Worm (Caenorhabditis elegans) whole organism, L4 larva: ENCODE data around the gene C35A5.4.

Experiments used
- F26F4.8 ChIP-seq: fragments of 200-800 bp; sonication (Bioruptor generic); conservative IDR thresholded peaks from 2 replicates; pipeline ENCODE4 v1.3.6; 2022; ENCODE audit warnings: missing genetic modification characterization, missing compliant biosample characterization
- F37D6.2 ChIP-seq: sonication (generic microtip); optimal IDR thresholded peaks from 2 replicates; lab custom pipeline; 2016; ENCODE audit warnings: mild to moderate bottlenecking, missing genetic modification characterization, missing compliant biosample characterization
- F49E8.2 ChIP-seq: sonication (generic microtip); optimal IDR thresholded peaks from 2 replicates; lab custom pipeline; 2016; ENCODE audit warnings: missing compliant biosample characterization, mild to moderate bottlenecking, missing genetic modification characterization, borderline replicate concordance
- T20F7.1 ChIP-seq: fragments of 200-800 bp; sonication (Bioruptor generic); optimal IDR thresholded peaks from 2 replicates; lab custom pipeline; 2018; ENCODE audit warnings: mild to moderate bottlenecking, missing genetic modification characterization, missing compliant biosample characterization
- T26A8.4 ChIP-seq: fragments of 200-800 bp; sonication (Bioruptor generic); IDR thresholded peaks from 2 replicates; pipeline ENCODE4 v1.3.6; 2022; ENCODE audit warnings: missing genetic modification characterization, missing compliant biosample characterization
- Y105C5A.15 ChIP-seq: fragments of 200-800 bp; sonication (Bioruptor generic); IDR thresholded peaks from 2 replicates; pipeline ENCODE4 v1.3.6; 2022; ENCODE audit warnings: missing genetic modification characterization, missing compliant biosample characterization
- Y5F2A.4 ChIP-seq: fragments of 200-800 bp; sonication (Bioruptor generic); optimal IDR thresholded peaks from 2 replicates; lab custom pipeline; 2018; ENCODE audit warnings: mild to moderate bottlenecking, missing genetic modification characterization, missing compliant biosample characterization
- Y75B8A.6 ChIP-seq: fragments of 200-800 bp; sonication (Bioruptor generic); IDR thresholded peaks from 2 replicates; pipeline ENCODE4 v1.3.6; 2022; ENCODE audit warnings: missing genetic modification reagents, missing genetic modification characterization, missing compliant biosample characterization
- ZK546.5 ChIP-seq, 2 experiments: sonication (generic microtip); optimal IDR thresholded peaks; 2 replicates each; lab custom pipeline; 2017; ENCODE audit warnings: missing biosample characterization in 2 of 2, missing genetic modification characterization in 2 of 2
- aha-1 ChIP-seq: fragments of 150-350 bp; peaks from one replicate; lab custom pipeline; 2014; ENCODE audit warnings: missing biosample characterization, missing genetic modification characterization
- aly-2 ChIP-seq: sonication (generic microtip); optimal IDR thresholded peaks from 2 replicates; lab custom pipeline; 2018; ENCODE audit warnings: missing biosample characterization, missing genetic modification characterization
- ceh-32 ChIP-seq: sonication (generic microtip); optimal IDR thresholded peaks from 2 replicates; lab custom pipeline; 2016; ENCODE audit warnings: mild to moderate bottlenecking, missing genetic modification characterization, missing compliant biosample characterization; ENCODE audit not compliant: poor library complexity
- cey-2 ChIP-seq: sonication (generic microtip); optimal IDR thresholded peaks from 3 replicates; lab custom pipeline; 2017; ENCODE audit warnings: missing genetic modification characterization, mild to moderate bottlenecking, missing compliant biosample characterization, antibody characterized with exemption, borderline replicate concordance; ENCODE audit not compliant: insufficient read depth
- daf-16 ChIP-seq, 3 experiments: sonication (generic microtip); optimal IDR thresholded peaks; 2 replicates each; lab custom pipeline; 2016 to 2017; ENCODE audit warnings: missing genetic modification characterization in 3 of 3, missing genetic modification reagents in 3 of 3, mild to moderate bottlenecking in 2 of 3, missing compliant biosample characterization in 2 of 3, missing biosample characterization in 1 of 3, moderate library complexity in 1 of 3
- dmd-6 ChIP-seq: fragments of 200-800 bp; sonication (Bioruptor generic); IDR thresholded peaks from 2 replicates; pipeline ENCODE4 v1.3.6; 2022; ENCODE audit warnings: missing genetic modification reagents, missing genetic modification characterization, missing compliant biosample characterization
- dpl-1 ChIP-seq: fragments of 150-350 bp; optimal IDR thresholded peaks from 2 replicates; lab custom pipeline; 2014; ENCODE audit warnings: missing biosample characterization, missing genetic modification reagents, missing genetic modification characterization
- duxl-1 ChIP-seq: sonication (generic microtip); optimal IDR thresholded peaks from 2 replicates; lab custom pipeline; 2016; ENCODE audit warnings: mild to moderate bottlenecking, missing genetic modification characterization, moderate library complexity, missing compliant biosample characterization; ENCODE audit not compliant: poor library complexity
- dve-1 ChIP-seq: sonication (generic microtip); optimal IDR thresholded peaks from 2 replicates; lab custom pipeline; 2017; ENCODE audit warnings: antibody characterized with exemption, mild to moderate bottlenecking, missing genetic modification characterization, missing compliant biosample characterization; ENCODE audit not compliant: insufficient read depth
- fkh-10 ChIP-seq: fragments of 150-350 bp; optimal IDR thresholded peaks from 2 replicates; lab custom pipeline; 2014; ENCODE audit warnings: missing biosample characterization, missing genetic modification reagents, missing genetic modification characterization
- hlh-11 ChIP-seq: fragments of 200-800 bp; sonication (Bioruptor generic); optimal IDR thresholded peaks from 2 replicates; lab custom pipeline; 2018; ENCODE audit warnings: mild to moderate bottlenecking, missing genetic modification characterization, missing compliant biosample characterization
- hlh-30 ChIP-seq: sonication (generic microtip); optimal IDR thresholded peaks from 2 replicates; lab custom pipeline; 2017; ENCODE audit warnings: antibody characterized with exemption, mild to moderate bottlenecking, missing genetic modification characterization, missing compliant biosample characterization; ENCODE audit not compliant: insufficient read depth
- hmg-1.1 ChIP-seq: fragments of 200-800 bp; sonication (Bioruptor generic); IDR thresholded peaks from 2 replicates; pipeline ENCODE4 v1.3.6; 2022; ENCODE audit warnings: missing genetic modification reagents, missing genetic modification characterization, missing compliant biosample characterization
- jun-1 ChIP-seq: fragments of 150-350 bp; optimal IDR thresholded peaks from 2 replicates; lab custom pipeline; 2014; ENCODE audit warnings: missing biosample characterization, missing genetic modification reagents, missing genetic modification characterization
- lin-13 ChIP-seq: fragments of 150-350 bp; optimal IDR thresholded peaks from 2 replicates; lab custom pipeline; 2014; ENCODE audit warnings: missing biosample characterization, missing genetic modification reagents, missing genetic modification characterization
- lin-15B ChIP-seq: fragments of 150-350 bp; sonication (generic microtip); optimal IDR thresholded peaks from 3 replicates; lab custom pipeline; 2014; ENCODE audit warnings: missing biosample characterization, missing genetic modification characterization
- lin-38 ChIP-seq: fragments of 200-800 bp; sonication (Bioruptor generic); IDR thresholded peaks from 2 replicates; pipeline ENCODE4 v1.3.6; 2022; ENCODE audit warnings: missing genetic modification reagents, missing genetic modification characterization, missing compliant biosample characterization
- lsy-2 ChIP-seq, 2 experiments: fragments of 150-350 bp in 1 of 2; sonication (generic microtip) in 1 of 2; optimal IDR thresholded peaks; 2 replicates each; lab custom pipeline; 2014 to 2017; ENCODE audit warnings: missing biosample characterization in 2 of 2, missing genetic modification characterization in 2 of 2
- mdl-1 ChIP-seq, 2 experiments: fragments of 150-350 bp in 1 of 2; sonication (generic microtip) in 1 of 2; optimal IDR thresholded peaks; 2 replicates each; lab custom pipeline; 2014 to 2017; ENCODE audit warnings: missing biosample characterization in 2 of 2, missing genetic modification characterization in 2 of 2
- nhr-237 ChIP-seq: sonication (generic microtip); optimal IDR thresholded peaks from 2 replicates; lab custom pipeline; 2017; ENCODE audit warnings: missing biosample characterization, missing genetic modification characterization
- nhr-25 ChIP-seq: sonication (generic microtip); optimal IDR thresholded peaks from 2 replicates; lab custom pipeline; 2017; ENCODE audit warnings: missing genetic modification characterization, mild to moderate bottlenecking, missing compliant biosample characterization, antibody characterized with exemption, moderate library complexity, borderline replicate concordance; ENCODE audit not compliant: insufficient read depth
- nhr-28 ChIP-seq: fragments of 150-350 bp; optimal IDR thresholded peaks from 2 replicates; lab custom pipeline; 2014; ENCODE audit warnings: missing biosample characterization, missing genetic modification characterization
- nhr-76 ChIP-seq: fragments of 150-350 bp; optimal IDR thresholded peaks from 2 replicates; lab custom pipeline; 2014; ENCODE audit warnings: missing biosample characterization, missing genetic modification characterization
- pqm-1 ChIP-seq: sonication (generic microtip); optimal IDR thresholded peaks from 2 replicates; lab custom pipeline; 2017; ENCODE audit warnings: missing biosample characterization, missing genetic modification characterization
- saeg-2 ChIP-seq: fragments of 200-800 bp; sonication (Bioruptor generic); IDR thresholded peaks from 2 replicates; pipeline ENCODE4 v1.3.6; 2022; ENCODE audit warnings: missing genetic modification reagents, missing genetic modification characterization, missing compliant biosample characterization
- spr-3 ChIP-seq: fragments of 200-800 bp; sonication (Bioruptor generic); optimal IDR thresholded peaks from 2 replicates; lab custom pipeline; 2018; ENCODE audit warnings: mild to moderate bottlenecking, missing genetic modification characterization, missing compliant biosample characterization
- unc-39 ChIP-seq: sonication (generic microtip); optimal IDR thresholded peaks from 2 replicates; lab custom pipeline; 2017; ENCODE audit warnings: missing biosample characterization, missing genetic modification characterization
- unc-62 ChIP-seq, 3 experiments: fragments of 150-350 bp in 1 of 3; sonication (generic microtip); optimal IDR thresholded peaks in 2 of 3; peaks in 1 of 3; 1 replicate in 1 of 3; 2 replicates in 2 of 3; lab custom pipeline; 2014 to 2017; ENCODE audit warnings: missing biosample characterization in 3 of 3, missing genetic modification characterization in 3 of 3, missing genetic modification reagents in 3 of 3, missing genotype in 1 of 3
- zag-1 ChIP-seq: fragments of 150-350 bp; optimal IDR thresholded peaks from 2 replicates; lab custom pipeline; 2014; ENCODE audit warnings: missing biosample characterization, missing genetic modification characterization
- zfp-3 ChIP-seq: fragments of 200-800 bp; sonication (Bioruptor generic); conservative IDR thresholded peaks from 2 replicates; pipeline ENCODE4 v1.3.6; 2022; ENCODE audit warnings: missing genetic modification reagents, missing genetic modification characterization, missing compliant biosample characterization
- zip-2 ChIP-seq: fragments of 150-350 bp; optimal IDR thresholded peaks from 2 replicates; lab custom pipeline; 2014; ENCODE audit warnings: missing biosample characterization, missing genetic modification characterization

C35A5.4 gene

DNA sequence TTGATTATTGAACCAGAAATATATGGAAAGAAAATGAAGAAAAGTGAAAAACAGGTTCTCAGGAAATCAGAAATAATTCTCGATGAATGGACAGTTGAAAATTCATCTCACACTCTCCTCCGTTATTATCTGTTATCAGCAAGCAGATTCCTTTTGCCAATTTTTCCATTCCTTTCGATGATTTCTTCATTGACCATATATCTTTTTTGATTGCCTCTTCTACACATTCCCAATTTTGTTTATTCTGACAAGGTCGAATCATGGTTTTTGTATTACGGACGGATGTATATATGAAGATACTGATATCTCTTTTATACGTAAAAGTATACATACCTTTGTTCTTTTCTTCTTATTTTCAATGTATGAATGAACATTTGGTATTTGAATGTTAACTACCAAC is 36.1 kb upstream of the C35A5.4 start:
- TF ChIP-seq duxl-1 (tag; lab: Kevin White, UChicago) (no peak), nhr-28 (peak; percentile 4), hmg-1.1 (GFP tag; lab: Robert Waterston, UW) (no peak), saeg-2 (GFP tag; lab: Robert Waterston, UW) (no peak), unc-62 (GFP tag; optimal IDR thresholded peaks at IDR 0.05 in 1 of 2; lab: Kevin White, UChicago) (peak in 1 of 2 experiments; percentile 82), unc-62 (tag; optimal IDR thresholded peaks at IDR 0.05; lab: Kevin White, UChicago) (no peak)

DNA sequence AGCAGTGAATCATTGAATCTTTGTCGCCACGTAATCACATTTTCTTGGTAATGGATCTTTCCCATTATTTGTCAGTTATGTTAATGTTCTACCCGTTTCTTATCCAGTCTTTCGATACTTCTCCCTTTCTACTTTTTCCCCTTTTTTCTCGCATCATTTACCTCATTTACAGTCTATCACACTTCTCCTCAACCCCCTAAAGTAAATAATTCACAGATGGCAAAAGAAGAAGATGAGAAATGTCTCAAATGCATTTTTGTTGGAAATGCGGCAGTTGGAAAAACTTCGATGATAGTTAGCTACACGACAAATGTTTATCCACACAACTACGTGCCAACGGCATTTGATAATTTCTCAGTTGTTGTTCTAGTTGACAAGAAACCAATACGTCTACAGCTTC is 34.8 kb upstream of the C35A5.4 start, which contains the start of gene chw-1:
chw-1 (plus strand) TSS at position 217 of the 400 bp plus-strand sequence.
- TF ChIP-seq dpl-1 (GFP tag; lab: Kevin White, UChicago) (no peak), unc-62 (GFP tag; optimal IDR thresholded peaks at IDR 0.05 in 1 of 2; lab: Kevin White, UChicago) (peak in 1 of 2 experiments; percentile 94), unc-62 (tag; optimal IDR thresholded peaks at IDR 0.05; lab: Kevin White, UChicago) (no peak), F37D6.2 (no peak)

DNA sequence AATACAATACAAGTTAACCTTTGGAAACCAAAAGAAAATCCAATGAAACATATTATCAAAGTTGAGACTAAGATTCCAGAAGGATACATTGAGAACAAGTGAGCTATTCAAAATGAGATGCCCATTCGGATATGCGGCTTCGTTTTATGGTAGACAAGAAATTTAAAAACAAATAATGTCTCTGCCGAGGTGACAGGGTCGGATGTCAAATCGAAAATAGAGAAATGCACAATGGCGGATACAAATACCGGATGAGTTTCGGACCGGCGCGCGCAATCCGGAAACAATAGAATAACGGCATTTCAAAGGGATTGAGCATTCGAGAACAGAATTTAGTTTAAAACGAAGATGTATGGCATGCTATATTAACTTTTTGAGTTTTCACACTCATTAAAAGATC is 33.6 kb upstream of the C35A5.4 start, which contains the start of gene F22E12.3:
F22E12.3 (minus strand) TSS at position 101 of the 400 bp plus-strand sequence.
- TF ChIP-seq cey-2 (tag; lab: Kevin White, UChicago) (no peak), F26F4.8 (GFP tag; lab: Robert Waterston, UW) (no peak)

DNA sequence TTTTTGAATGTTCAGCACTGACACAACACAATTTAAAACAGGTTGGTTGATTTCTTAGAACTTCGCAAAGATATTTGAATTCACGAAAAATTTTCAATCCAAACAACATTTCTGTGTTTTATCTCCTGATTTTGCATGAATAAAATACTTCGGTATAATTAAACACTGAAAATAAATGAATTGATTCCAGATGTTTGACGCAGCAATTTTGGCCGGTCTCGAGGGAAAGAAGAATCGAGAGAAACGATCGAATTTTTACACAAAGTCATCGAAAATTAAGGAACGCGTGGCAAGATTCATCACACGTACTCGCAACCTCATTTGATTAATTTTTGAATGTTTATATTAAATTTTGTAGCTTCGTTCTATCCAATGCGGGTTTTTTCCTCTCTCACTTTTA is 32.7 kb upstream of the C35A5.4 start:
- TF ChIP-seq fkh-10 (no peak), aha-1 (tag; lab: Kevin White, UChicago) (peak; percentile 27), F49E8.2 (no peak)

DNA sequence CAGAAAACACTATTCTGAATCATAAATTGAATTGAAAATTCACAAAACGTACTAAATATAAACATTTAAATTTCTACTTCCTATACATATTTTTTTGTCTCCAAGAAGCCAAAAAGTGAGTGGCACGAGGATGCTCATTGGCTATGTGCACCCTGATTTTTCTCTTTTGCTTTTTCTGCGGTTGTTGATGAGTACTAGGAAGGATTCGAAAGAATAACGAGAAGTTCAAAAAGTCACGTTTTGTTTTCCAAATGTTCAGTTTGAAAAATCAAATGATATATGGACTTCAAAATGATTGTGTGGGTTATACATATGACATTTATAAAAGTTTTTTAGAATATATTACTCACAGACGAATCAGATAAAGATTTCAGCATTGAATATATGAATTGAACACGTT is 32.1 kb upstream of the C35A5.4 start:
- TF ChIP-seq zip-2 (no peak), Y75B8A.6 (no peak), nhr-25 (tag; lab: Kevin White, UChicago) (no peak), lin-13 (GFP tag; lab: Kevin White, UChicago) (no peak), Y5F2A.4 (GFP tag; lab: Kevin White, UChicago) (no peak), hmg-1.1 (GFP tag; lab: Robert Waterston, UW) (no peak), hlh-30 (tag; lab: Kevin White, UChicago) (peak; percentile 56), lin-38 (no peak), Y105C5A.15 (no peak), dmd-6 (no peak), unc-62 (GFP tag; optimal IDR thresholded peaks at IDR 0.05 in 1 of 2; lab: Kevin White, UChicago) (no peak), unc-62 (tag; optimal IDR thresholded peaks at IDR 0.05; lab: Kevin White, UChicago) (no peak), F26F4.8 (GFP tag; lab: Robert Waterston, UW) (no peak), lsy-2 (tag; optimal IDR thresholded peaks at IDR 0.05; lab: Kevin White, UChicago) (peak in 1 of 2 experiments; percentile 21), ceh-32 (tag; lab: Kevin White, UChicago) (no peak), zag-1 (no peak), ZK546.5 (tag; optimal IDR thresholded peaks at IDR 0.05; lab: Kevin White, UChicago) (no peak), T26A8.4 (GFP tag; lab: Robert Waterston, UW) (no peak), T20F7.1 (no peak), pqm-1 (tag; lab: Kevin White, UChicago) (no peak), dve-1 (tag; lab: Kevin White, UChicago) (no peak), zfp-3 (GFP tag; lab: Robert Waterston, UW) (no peak), mdl-1 (tag; optimal IDR thresholded peaks at IDR 0.05; lab: Kevin White, UChicago) (peak in 1 of 2 experiments; percentile 9), duxl-1 (tag; lab: Kevin White, UChicago) (no peak), aha-1 (tag; lab: Kevin White, UChicago) (peak; percentile 86), nhr-237 (tag; lab: Kevin White, UChicago) (no peak), aly-2 (tag; lab: Kevin White, UChicago) (no peak), daf-16 (GFP tag; optimal IDR thresholded peaks at IDR 0.05; lab: Kevin White, UChicago) (peak in 1 of 2 experiments; percentile 1), daf-16 (tag; optimal IDR thresholded peaks at IDR 0.05; lab: Kevin White, UChicago) (no peak), spr-3 (GFP tag; lab: Kevin White, UChicago) (no peak), nhr-28 (no peak), unc-39 (tag; lab: Kevin White, UChicago) (no peak), nhr-76 (tag; lab: Kevin White, UChicago) (no peak), jun-1 (no peak), hlh-11 (tag; lab: Kevin White, UChicago) (no peak), lin-15B (tag; lab: Kevin White, UChicago) (no peak)
